Worm (Caenorhabditis elegans) whole organism, young adult: ENCODE measurements around the gene W02B3.3.

Experiments
- C17E4.6 ChIP-seq: fragments of 200-800 bp; sonication (Bioruptor generic); IDR thresholded peaks from 2 replicates; pipeline ENCODE4 v1.3.6; 2022; ENCODE audit warnings: missing genetic modification reagents, missing genetic modification characterization, missing compliant biosample characterization
- F22D6.2 ChIP-seq: sonication (generic microtip); optimal IDR thresholded peaks from 2 replicates; lab custom pipeline; 2016; ENCODE audit warnings: mild to moderate bottlenecking, missing genetic modification characterization, missing compliant biosample characterization
- F37B4.10 ChIP-seq: fragments of 200-800 bp; sonication (Bioruptor generic); IDR thresholded peaks from 2 replicates; pipeline ENCODE4 v1.3.6; 2022; ENCODE audit warnings: missing genetic modification characterization, missing compliant biosample characterization
- Y56A3A.18 ChIP-seq: fragments of 200-800 bp; sonication (Bioruptor generic); IDR thresholded peaks from 2 replicates; pipeline ENCODE4 v1.3.6; 2022; ENCODE audit warnings: missing genetic modification reagents, missing genetic modification characterization, missing compliant biosample characterization
- Y67H2A.10 ChIP-seq: fragments of 200-800 bp; sonication (Bioruptor generic); conservative IDR thresholded peaks from 2 replicates; pipeline ENCODE4 v1.3.6; 2022; ENCODE audit warnings: missing genetic modification reagents, missing genetic modification characterization, missing compliant biosample characterization
- Y79H2A.3 ChIP-seq: fragments of 200-800 bp; sonication (Bioruptor generic); conservative IDR thresholded peaks from 2 replicates; pipeline ENCODE4 v1.3.6; 2022; ENCODE audit warnings: missing genetic modification reagents, missing genetic modification characterization, missing compliant biosample characterization
- Y95B8A.8 ChIP-seq: fragments of 200-800 bp; sonication (Bioruptor generic); IDR thresholded peaks from 2 replicates; pipeline ENCODE4 v1.3.6; 2022; ENCODE audit warnings: missing genetic modification reagents, missing genetic modification characterization, missing compliant biosample characterization
- ZK185.1 ChIP-seq: sonication (generic microtip); optimal IDR thresholded peaks from 2 replicates; lab custom pipeline; 2016; ENCODE audit warnings: mild to moderate bottlenecking, missing genetic modification characterization, missing compliant biosample characterization; ENCODE audit not compliant: poor library complexity, severe bottlenecking
- ama-1 ChIP-seq, 3 experiments: fragments of 150-350 bp in 1 of 3; sonication (generic microtip) in 2 of 3; optimal IDR thresholded peaks; 2 replicates each; lab custom pipeline; 2014 to 2018; ENCODE audit warnings: missing biosample characterization in 2 of 3, missing genetic modification characterization in 2 of 3, missing genetic modification reagents in 2 of 3
- attf-3 ChIP-seq: fragments of 200-800 bp; sonication (Bioruptor generic); conservative IDR thresholded peaks from 2 replicates; pipeline ENCODE4 v1.3.6; 2022; ENCODE audit warnings: missing genetic modification reagents, missing genetic modification characterization, missing compliant biosample characterization
- attf-5 ChIP-seq: fragments of 200-800 bp; sonication (Bioruptor generic); optimal IDR thresholded peaks from 2 replicates; lab custom pipeline; 2018; ENCODE audit warnings: mild to moderate bottlenecking, missing genetic modification characterization, missing compliant biosample characterization
- attf-6 ChIP-seq: fragments of 200-800 bp; sonication (Bioruptor generic); IDR thresholded peaks from 2 replicates; pipeline ENCODE4 v1.3.6; 2022; ENCODE audit warnings: missing genetic modification reagents, missing genetic modification characterization, missing compliant biosample characterization
- bed-1 ChIP-seq: fragments of 200-800 bp; sonication (Bioruptor generic); IDR thresholded peaks from 2 replicates; pipeline ENCODE4 v1.3.6; 2022; ENCODE audit warnings: missing genetic modification reagents, missing genetic modification characterization, missing compliant biosample characterization
- ccch-3 ChIP-seq: fragments of 200-800 bp; sonication (Bioruptor generic); optimal IDR thresholded peaks from 2 replicates; lab custom pipeline; 2018; ENCODE audit warnings: mild to moderate bottlenecking, missing genetic modification characterization, missing compliant biosample characterization
- cebp-2 ChIP-seq: fragments of 200-800 bp; sonication (Bioruptor generic); IDR thresholded peaks from 2 replicates; pipeline ENCODE4 v1.3.6; 2022; ENCODE audit warnings: missing genetic modification characterization, missing compliant biosample characterization
- ceh-100 ChIP-seq: fragments of 200-800 bp; sonication (Bioruptor generic); IDR thresholded peaks from 2 replicates; pipeline ENCODE4 v1.3.6; 2022; ENCODE audit warnings: missing genetic modification reagents, missing genetic modification characterization, missing compliant biosample characterization
- ceh-79 ChIP-seq: sonication (generic microtip); optimal IDR thresholded peaks from 2 replicates; lab custom pipeline; 2017; ENCODE audit warnings: mild to moderate bottlenecking, missing genetic modification characterization, missing compliant biosample characterization
- ceh-91 ChIP-seq: fragments of 200-800 bp; sonication (Bioruptor generic); IDR thresholded peaks from 2 replicates; pipeline ENCODE4 v1.3.6; 2022; ENCODE audit warnings: missing genetic modification reagents, missing genetic modification characterization, missing compliant biosample characterization
- egl-18 ChIP-seq: fragments of 200-800 bp; sonication (Bioruptor generic); IDR thresholded peaks from 2 replicates; pipeline ENCODE4 v1.3.6; 2022; ENCODE audit warnings: missing genetic modification reagents, missing genetic modification characterization, missing compliant biosample characterization
- egrh-3 ChIP-seq: fragments of 200-800 bp; sonication (Bioruptor generic); IDR thresholded peaks from 2 replicates; pipeline ENCODE4 v1.3.6; 2022; ENCODE audit warnings: missing genetic modification reagents, missing genetic modification characterization, missing compliant biosample characterization
- him-1 ChIP-seq: sonication (generic microtip); optimal IDR thresholded peaks from 2 replicates; lab custom pipeline; 2016; ENCODE audit warnings: missing genotype, missing genetic modification reagents, missing genetic modification characterization, missing compliant biosample characterization
- hlh-26 ChIP-seq: fragments of 200-800 bp; sonication (Bioruptor generic); conservative IDR thresholded peaks from 2 replicates; pipeline ENCODE4 v1.3.6; 2022; ENCODE audit warnings: missing genetic modification reagents, missing genetic modification characterization, missing compliant biosample characterization
- hmg-1.2 ChIP-seq: fragments of 200-800 bp; sonication (Bioruptor generic); IDR thresholded peaks from 2 replicates; pipeline ENCODE4 v1.3.6; 2022; ENCODE audit warnings: missing genetic modification reagents, missing genetic modification characterization, missing compliant biosample characterization
- hmg-20 ChIP-seq: fragments of 200-800 bp; sonication (Bioruptor generic); IDR thresholded peaks from 2 replicates; pipeline ENCODE4 v1.3.6; 2022; ENCODE audit warnings: missing genetic modification reagents, missing genetic modification characterization, missing compliant biosample characterization
- lag-1 ChIP-seq: fragments of 200-800 bp; sonication (Bioruptor generic); IDR thresholded peaks from 2 replicates; pipeline ENCODE4 v1.3.6; 2022; ENCODE audit warnings: missing genetic modification reagents, missing genetic modification characterization, missing compliant biosample characterization
- let-526 ChIP-seq: fragments of 200-800 bp; sonication (Bioruptor generic); IDR thresholded peaks from 2 replicates; pipeline ENCODE4 v1.3.6; 2022; ENCODE audit warnings: missing genetic modification reagents, missing genetic modification characterization, missing compliant biosample characterization
- let-607 ChIP-seq, 2 experiments: fragments of 200-800 bp in 1 of 2; sonication (Bioruptor generic) in 1 of 2; sonication (generic microtip) in 1 of 2; optimal IDR thresholded peaks; 2 replicates each; lab custom pipeline; 2016 to 2018; ENCODE audit warnings: mild to moderate bottlenecking in 2 of 2, missing compliant biosample characterization in 2 of 2, missing genetic modification characterization in 2 of 2, moderate library complexity in 2 of 2, missing genotype in 1 of 2
- lin-26 ChIP-seq: fragments of 200-800 bp; sonication (Bioruptor generic); IDR thresholded peaks from 2 replicates; pipeline ENCODE4 v1.3.6; 2022; ENCODE audit warnings: missing genetic modification reagents, missing genetic modification characterization, missing compliant biosample characterization
- lin-35 ChIP-seq, 3 experiments: fragments of 150-350 bp in 2 of 3; sonication (generic microtip) in 1 of 3; optimal IDR thresholded peaks; 2 replicates each; lab custom pipeline; 2014 to 2018; ENCODE audit warnings: missing biosample characterization in 3 of 3, missing genetic modification characterization in 3 of 3, missing genetic modification reagents in 3 of 3
- madf-6 ChIP-seq: fragments of 200-800 bp; sonication (Bioruptor generic); IDR thresholded peaks from 2 replicates; pipeline ENCODE4 v1.3.6; 2022; ENCODE audit warnings: missing genetic modification reagents, missing genetic modification characterization, missing compliant biosample characterization
- mcd-1 ChIP-seq: fragments of 200-800 bp; sonication (Bioruptor generic); IDR thresholded peaks from 2 replicates; pipeline ENCODE4 v1.3.6; 2022; ENCODE audit warnings: missing genetic modification reagents, missing genetic modification characterization, missing compliant biosample characterization
- nfyb-1 ChIP-seq: fragments of 200-800 bp; sonication (Bioruptor generic); IDR thresholded peaks from 2 replicates; pipeline ENCODE4 v1.3.6; 2022; ENCODE audit warnings: missing genetic modification reagents, missing genetic modification characterization, missing compliant biosample characterization
- nhr-120 ChIP-seq: fragments of 200-800 bp; sonication (Bioruptor generic); IDR thresholded peaks from 2 replicates; pipeline ENCODE4 v1.3.6; 2022; ENCODE audit warnings: missing genetic modification characterization, missing compliant biosample characterization
- nhr-90 ChIP-seq: sonication (generic microtip); optimal IDR thresholded peaks from 2 replicates; lab custom pipeline; 2016; ENCODE audit warnings: missing genotype, mild to moderate bottlenecking, missing genetic modification characterization, missing compliant biosample characterization
- repo-1 ChIP-seq: sonication (generic microtip); optimal IDR thresholded peaks from 2 replicates; lab custom pipeline; 2017; ENCODE audit warnings: mild to moderate bottlenecking, missing genetic modification characterization, missing compliant biosample characterization
- rpc-1 ChIP-seq, 2 experiments: fragments of 150-350 bp in 1 of 2; sonication (generic microtip) in 1 of 2; optimal IDR thresholded peaks; 2 replicates each; lab custom pipeline; 2014 to 2018; ENCODE audit warnings: missing biosample characterization in 1 of 2, missing genetic modification characterization in 1 of 2, missing genetic modification reagents in 1 of 2, missing genotype in 1 of 2
- sdz-38 ChIP-seq: sonication (generic microtip); optimal IDR thresholded peaks from 2 replicates; lab custom pipeline; 2016; ENCODE audit warnings: missing genotype, missing genetic modification characterization, missing compliant biosample characterization
- snpc-1.1 ChIP-seq: sonication (generic microtip); optimal IDR thresholded peaks from 2 replicates; lab custom pipeline; 2017; ENCODE audit warnings: missing genetic modification characterization, mild to moderate bottlenecking, missing compliant biosample characterization, antibody characterized with exemption, moderate library complexity, missing genotype, missing genetic modification reagents; ENCODE audit not compliant: insufficient read depth
- snpc-1.3 ChIP-seq: sonication (generic microtip); optimal IDR thresholded peaks from 2 replicates; lab custom pipeline; 2017; ENCODE audit warnings: missing genetic modification characterization, mild to moderate bottlenecking, missing compliant biosample characterization, antibody characterized with exemption, moderate library complexity, missing genotype, missing genetic modification reagents; ENCODE audit not compliant: insufficient read depth
- snpc-3.4 ChIP-seq: sonication (generic microtip); optimal IDR thresholded peaks from 2 replicates; lab custom pipeline; 2017; ENCODE audit warnings: missing genetic modification characterization, mild to moderate bottlenecking, missing compliant biosample characterization, antibody characterized with exemption, moderate library complexity, missing genotype, missing genetic modification reagents
- tlf-1 ChIP-seq: fragments of 200-800 bp; sonication (Bioruptor generic); optimal IDR thresholded peaks from 2 replicates; lab custom pipeline; 2018; ENCODE audit warnings: mild to moderate bottlenecking, missing genetic modification characterization, missing compliant biosample characterization
- unc-62 ChIP-seq: fragments of 150-350 bp; optimal IDR thresholded peaks from 2 replicates; lab custom pipeline; 2014; ENCODE audit warnings: missing biosample characterization, missing genetic modification reagents, missing genetic modification characterization
- zfh-2 ChIP-seq: fragments of 200-800 bp; sonication (Bioruptor generic); conservative IDR thresholded peaks from 2 replicates; pipeline ENCODE4 v1.3.6; 2022; ENCODE audit warnings: missing genetic modification reagents, missing genetic modification characterization, missing compliant biosample characterization
- zim-3 ChIP-seq: sonication (generic microtip); optimal IDR thresholded peaks from 2 replicates; lab custom pipeline; 2017; ENCODE audit warnings: mild to moderate bottlenecking, missing genetic modification characterization, moderate library complexity, missing compliant biosample characterization
- ztf-18 ChIP-seq: sonication (generic microtip); optimal IDR thresholded peaks from 2 replicates; lab custom pipeline; 2016; ENCODE audit warnings: missing genotype, mild to moderate bottlenecking, missing genetic modification characterization, missing compliant biosample characterization
- ztf-25 ChIP-seq: fragments of 200-800 bp; sonication (Bioruptor generic); IDR thresholded peaks from 2 replicates; pipeline ENCODE4 v1.3.6; 2022; ENCODE audit warnings: missing genetic modification reagents, missing genetic modification characterization, missing compliant biosample characterization
- ztf-28 ChIP-seq: fragments of 200-800 bp; sonication (Bioruptor generic); IDR thresholded peaks from 2 replicates; pipeline ENCODE4 v1.3.6; 2022; ENCODE audit warnings: missing genetic modification reagents, missing genetic modification characterization, missing compliant biosample characterization

Gene W02B3.3

ce11 chrIII:640198-640803, 27.9 kb downstream of the W02B3.3 start, which contains the start of the genes tag-266 and tag-267 (continued):
- TF ChIP-seq attf-5 (GFP tag; lab: Kevin White, UChicago) (peak; percentile 84), ZK185.1 (tag; lab: Kevin White, UChicago) (no peak), ama-1 (optimal IDR thresholded peaks at IDR 0.05; lab: Kevin White, UChicago) (no peak), ama-1 (GFP tag; optimal IDR thresholded peaks at IDR 0.05; lab: Kevin White, UChicago) (no peak), ceh-100 (GFP tag; lab: Robert Waterston, UW) (peak; percentile 97), him-1 (tag; lab: Kevin White, UChicago) (no peak), nfyb-1 (GFP tag; lab: Robert Waterston, UW) (no peak), zfh-2 (no peak), snpc-1.1 (tag; lab: Kevin White, UChicago) (no peak), egrh-3 (GFP tag; lab: Robert Waterston, UW) (0 out of 2 replicates have a peak, but pooled peaks have one; percentile 16), tlf-1 (no peak), Y67H2A.10 (GFP tag; lab: Robert Waterston, UW) (no peak), hmg-20 (no peak), Y79H2A.3 (GFP tag; lab: Robert Waterston, UW) (no peak), Y95B8A.8 (no peak), C17E4.6 (no peak), snpc-3.4 (tag; lab: Kevin White, UChicago) (no peak), ceh-91 (no peak), madf-6 (GFP tag; lab: Robert Waterston, UW) (no peak), lag-1 (GFP tag; lab: Robert Waterston, UW) (no peak), nhr-90 (tag; lab: Kevin White, UChicago) (no peak), egl-18 (GFP tag; lab: Robert Waterston, UW) (no peak), ztf-28 (0 out of 2 replicates have a peak, but pooled peaks have one; percentile 15), attf-3 (no peak), rpc-1 (optimal IDR thresholded peaks at IDR 0.05; lab: Kevin White, UChicago) (no peak), rpc-1 (tag; optimal IDR thresholded peaks at IDR 0.05; lab: Kevin White, UChicago) (no peak), F22D6.2 (no peak), lin-26 (GFP tag; lab: Robert Waterston, UW) (no peak), mcd-1 (peak; percentile 90), sdz-38 (tag; lab: Kevin White, UChicago) (no peak), lin-35 (GFP tag; optimal IDR thresholded peaks at IDR 0.05; lab: Kevin White, UChicago) (no peak), let-526 (GFP tag; lab: Robert Waterston, UW) (no peak), ztf-25 (GFP tag; lab: Robert Waterston, UW) (no peak), Y56A3A.18 (GFP tag; lab: Robert Waterston, UW) (no peak), hlh-26 (GFP tag; lab: Robert Waterston, UW) (no peak), zim-3 (tag; lab: Kevin White, UChicago) (no peak), unc-62 (GFP tag; lab: Kevin White, UChicago) (no peak), cebp-2 (GFP tag; lab: Robert Waterston, UW) (no peak), repo-1 (no peak), attf-6 (GFP tag; lab: Robert Waterston, UW) (no peak), F37B4.10 (GFP tag; lab: Robert Waterston, UW) (no peak), bed-1 (GFP tag; lab: Robert Waterston, UW) (no peak), hmg-1.2 (GFP tag; lab: Robert Waterston, UW) (peak; percentile 30; the same call in 1 of the 2 replicates), nhr-120 (GFP tag; lab: Robert Waterston, UW) (no peak), let-607 (tag; optimal IDR thresholded peaks at IDR 0.05; lab: Kevin White, UChicago) (peak in 1 of 2 experiments; percentile 25), ceh-79 (tag; lab: Kevin White, UChicago) (no peak), ccch-3 (GFP tag; lab: Kevin White, UChicago) (peak; percentile 51), ztf-18 (tag; lab: Kevin White, UChicago) (peak; percentile 76), snpc-1.3 (tag; lab: Kevin White, UChicago) (peak; percentile 48)
